Worm (Caenorhabditis elegans) whole organism, L2 larva: ENCODE data around the gene clc-8.
A peak's percentile ranks its signal among the peaks of the same experiment; 100 is the strongest.

ENCODE experiments used
- C34F6.9 ChIP-seq: fragments of 150-350 bp; optimal IDR thresholded peaks from 2 replicates; lab custom pipeline; 2014; ENCODE audit warnings: missing biosample characterization, missing genetic modification characterization
- F13H6.1 ChIP-seq: sonication (generic microtip); optimal IDR thresholded peaks from 2 replicates; lab custom pipeline; 2016; ENCODE audit warnings: missing genetic modification characterization, missing compliant biosample characterization
- R02D3.7 ChIP-seq: fragments of 150-350 bp; optimal IDR thresholded peaks from 2 replicates; lab custom pipeline; 2014; ENCODE audit warnings: missing biosample characterization, missing genetic modification characterization
- ZK546.5 ChIP-seq: sonication (generic microtip); optimal IDR thresholded peaks from 2 replicates; lab custom pipeline; 2017; ENCODE audit warnings: missing biosample characterization, missing genetic modification characterization
- alr-1 ChIP-seq: fragments of 150-350 bp; optimal IDR thresholded peaks from 2 replicates; lab custom pipeline; 2014; ENCODE audit warnings: missing biosample characterization, missing genetic modification characterization
- blmp-1 ChIP-seq: sonication (generic microtip); optimal IDR thresholded peaks from 2 replicates; lab custom pipeline; 2017; ENCODE audit warnings: missing genetic modification characterization, mild to moderate bottlenecking, missing compliant biosample characterization, antibody characterized with exemption, moderate library complexity; ENCODE audit not compliant: insufficient read depth
- ceh-16 ChIP-seq: fragments of 150-350 bp; optimal IDR thresholded peaks from 2 replicates; lab custom pipeline; 2014; ENCODE audit warnings: missing biosample characterization, missing genetic modification characterization
- crh-2 ChIP-seq: sonication (generic microtip); optimal IDR thresholded peaks from 2 replicates; lab custom pipeline; 2017; ENCODE audit warnings: missing biosample characterization, missing genetic modification characterization
- egl-27 ChIP-seq: sonication (generic microtip); optimal IDR thresholded peaks from 3 replicates; lab custom pipeline; 2017; ENCODE audit warnings: missing biosample characterization, missing genetic modification reagents, missing genetic modification characterization
- elt-1 ChIP-seq: fragments of 150-350 bp; optimal IDR thresholded peaks from 2 replicates; lab custom pipeline; 2014; ENCODE audit warnings: missing biosample characterization, missing genetic modification characterization
- elt-3 ChIP-seq: sonication (generic microtip); optimal IDR thresholded peaks from 2 replicates; lab custom pipeline; 2017; ENCODE audit warnings: missing biosample characterization, missing genetic modification characterization
- fos-1 ChIP-seq: fragments of 150-350 bp; optimal IDR thresholded peaks from 2 replicates; lab custom pipeline; 2014; ENCODE audit warnings: missing biosample characterization, missing genetic modification characterization
- gmeb-1 ChIP-seq: fragments of 150-350 bp; optimal IDR thresholded peaks from 2 replicates; lab custom pipeline; 2014; ENCODE audit warnings: missing biosample characterization, missing genetic modification characterization
- lin-11 ChIP-seq: fragments of 150-350 bp; sonication (generic microtip); optimal IDR thresholded peaks from 2 replicates; lab custom pipeline; 2014; ENCODE audit warnings: missing biosample characterization, missing genetic modification characterization, inconsistent platforms, mixed read lengths
- lin-13 ChIP-seq: fragments of 150-350 bp; optimal IDR thresholded peaks from 2 replicates; lab custom pipeline; 2014; ENCODE audit warnings: missing biosample characterization, missing genetic modification reagents, missing genetic modification characterization
- lin-39 ChIP-seq: fragments of 150-350 bp; optimal IDR thresholded peaks from 2 replicates; lab custom pipeline; 2014; ENCODE audit warnings: missing biosample characterization, missing genetic modification reagents, missing genetic modification characterization
- lsy-2 ChIP-seq, 2 experiments: fragments of 150-350 bp in 1 of 2; sonication (generic microtip) in 1 of 2; optimal IDR thresholded peaks; 2 replicates each; lab custom pipeline; 2014 to 2017; ENCODE audit warnings: missing biosample characterization in 2 of 2, missing genetic modification characterization in 2 of 2
- mab-5 ChIP-seq: fragments of 150-350 bp; optimal IDR thresholded peaks from 2 replicates; lab custom pipeline; 2014; ENCODE audit warnings: missing biosample characterization, missing genetic modification characterization
- mbf-1 ChIP-seq: sonication (generic microtip); optimal IDR thresholded peaks from 2 replicates; lab custom pipeline; 2017; ENCODE audit warnings: missing biosample characterization, missing genetic modification characterization
- mdl-1 ChIP-seq, 2 experiments: fragments of 150-350 bp in 1 of 2; sonication (generic microtip) in 1 of 2; optimal IDR thresholded peaks; 2 replicates each; lab custom pipeline; 2017; ENCODE audit warnings: missing biosample characterization in 2 of 2, missing genetic modification characterization in 2 of 2
- nhr-11 ChIP-seq: fragments of 150-350 bp; optimal IDR thresholded peaks from 2 replicates; lab custom pipeline; 2014; ENCODE audit warnings: missing biosample characterization, missing genetic modification characterization
- nhr-12 ChIP-seq: fragments of 150-350 bp; optimal IDR thresholded peaks from 2 replicates; lab custom pipeline; 2014; ENCODE audit warnings: missing biosample characterization, missing genetic modification characterization
- nhr-129 ChIP-seq: fragments of 150-350 bp; optimal IDR thresholded peaks from 2 replicates; lab custom pipeline; 2014; ENCODE audit warnings: missing biosample characterization, missing genetic modification characterization
- nhr-21 ChIP-seq: fragments of 150-350 bp; optimal IDR thresholded peaks from 2 replicates; lab custom pipeline; 2014; ENCODE audit warnings: missing biosample characterization, missing genetic modification characterization
- nhr-23 ChIP-seq: fragments of 150-350 bp; optimal IDR thresholded peaks from 2 replicates; lab custom pipeline; 2014; ENCODE audit warnings: missing biosample characterization, missing genetic modification reagents, missing genetic modification characterization
- nhr-25 ChIP-seq: fragments of 150-350 bp; sonication (generic microtip); optimal IDR thresholded peaks from 3 replicates; lab custom pipeline; 2014; ENCODE audit warnings: missing biosample characterization, missing genetic modification characterization
- nhr-6 ChIP-seq: fragments of 150-350 bp; optimal IDR thresholded peaks from 2 replicates; lab custom pipeline; 2014; ENCODE audit warnings: missing biosample characterization, missing genetic modification characterization
- nhr-77 ChIP-seq: fragments of 150-350 bp; optimal IDR thresholded peaks from 2 replicates; lab custom pipeline; 2014; ENCODE audit warnings: missing biosample characterization, missing genetic modification characterization
- peb-1 ChIP-seq: fragments of 150-350 bp; optimal IDR thresholded peaks from 2 replicates; lab custom pipeline; 2014; ENCODE audit warnings: missing biosample characterization, missing genetic modification characterization
- sma-3 ChIP-seq: sonication (generic microtip); optimal IDR thresholded peaks from 2 replicates; lab custom pipeline; 2016; ENCODE audit warnings: missing genetic modification reagents, missing genetic modification characterization, missing compliant biosample characterization
- sma-9 ChIP-seq, 2 experiments: fragments of 150-350 bp in 1 of 2; sonication (generic microtip) in 1 of 2; optimal IDR thresholded peaks; 2 replicates each; lab custom pipeline; 2014 to 2016; ENCODE audit warnings: missing genetic modification characterization in 2 of 2, mild to moderate bottlenecking in 1 of 2, missing biosample characterization in 1 of 2, missing compliant biosample characterization in 1 of 2, missing genetic modification reagents in 1 of 2, moderate library complexity in 1 of 2
- snpc-4 ChIP-seq: fragments of 150-350 bp; optimal IDR thresholded peaks from 2 replicates; lab custom pipeline; 2014; ENCODE audit warnings: missing biosample characterization, missing genetic modification characterization
- unc-39 ChIP-seq: fragments of 150-350 bp; optimal IDR thresholded peaks from 2 replicates; lab custom pipeline; 2014; ENCODE audit warnings: missing biosample characterization, missing genetic modification characterization
- unc-62 ChIP-seq: fragments of 150-350 bp; optimal IDR thresholded peaks from 2 replicates; lab custom pipeline; 2014; ENCODE audit warnings: missing biosample characterization, missing genetic modification reagents, missing genetic modification characterization
- ztf-1 ChIP-seq: fragments of 200-800 bp; sonication (Bioruptor generic); conservative IDR thresholded peaks from 2 replicates; pipeline ENCODE4 v1.3.6; 2022; ENCODE audit warnings: missing genetic modification characterization, missing compliant biosample characterization
- ztf-11 ChIP-seq: sonication (generic microtip); optimal IDR thresholded peaks from 2 replicates; lab custom pipeline; 2017; ENCODE audit warnings: missing biosample characterization, missing genetic modification characterization

clc-8 gene

ce11 chrIV:14444077-14444476 lies 50.1 kb downstream of the clc-8 start, which contains the start of gene tra-3:
TSS of gene tra-3 (minus strand) at chrIV:14444183.
- no peak for TF ChIP-seq nhr-21 (tag; lab: Kevin White, UChicago)
- no peak for TF ChIP-seq ztf-1 (GFP tag; lab: Robert Waterston, UW)
- TF ChIP-seq R02D3.7 (tag; lab: Kevin White, UChicago) = no peak
- TF ChIP-seq elt-3 (tag; lab: Kevin White, UChicago) = no peak
- TF ChIP-seq elt-1 (tag; lab: Kevin White, UChicago) = no peak

DNA sequence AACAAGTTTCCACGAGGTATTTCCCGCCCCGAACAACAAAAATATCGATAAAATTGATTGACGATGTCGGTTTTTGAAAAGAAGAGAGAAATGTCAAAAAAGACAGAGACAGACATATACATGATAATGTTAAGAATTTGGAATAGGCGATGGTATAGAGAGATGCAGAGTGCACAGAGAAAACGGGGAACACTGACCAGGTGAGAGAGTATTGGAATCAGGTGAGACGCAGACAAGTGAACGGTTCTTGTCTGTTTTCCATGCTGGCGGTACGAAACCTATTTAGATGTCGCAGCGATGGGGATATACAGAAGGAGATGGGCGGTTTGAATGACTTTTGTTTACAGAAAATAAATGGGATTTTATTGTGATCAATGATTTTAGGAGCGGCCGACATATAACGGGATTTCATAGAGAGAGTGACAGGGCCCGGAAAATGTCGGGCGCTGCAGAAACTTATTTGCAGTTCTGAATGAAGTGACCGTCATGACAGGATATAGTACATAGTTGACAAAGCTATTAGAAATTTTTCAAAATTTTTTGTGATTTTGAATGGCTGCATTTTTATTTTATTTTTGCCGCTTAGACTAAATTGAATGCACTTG lies 51.4 kb downstream of the clc-8 start:
- TF ChIP-seq nhr-129 (tag; lab: Kevin White, UChicago) = peak; percentile 69
- TF ChIP-seq nhr-6 = no peak
- peak; percentile 36 for TF ChIP-seq F13H6.1 (tag; lab: Kevin White, UChicago)
- no peak for TF ChIP-seq alr-1 (tag; lab: Kevin White, UChicago)
- peak; percentile 52 for TF ChIP-seq nhr-21 (tag; lab: Kevin White, UChicago)
- TF ChIP-seq mdl-1 (tag; optimal IDR thresholded peaks at IDR 0.05; lab: Kevin White, UChicago) = no peak
- TF ChIP-seq mbf-1 (tag; lab: Kevin White, UChicago) = no peak
- TF ChIP-seq sma-9 (GFP tag; optimal IDR thresholded peaks at IDR 0.05; lab: Kevin White, UChicago) = peak; percentile 59
- no peak for TF ChIP-seq sma-9 (tag; optimal IDR thresholded peaks at IDR 0.05; lab: Kevin White, UChicago)
- TF ChIP-seq ZK546.5 (tag; lab: Kevin White, UChicago) = no peak
- no peak for TF ChIP-seq lin-39 (tag; lab: Kevin White, UChicago)
- peak; percentile 89 for TF ChIP-seq snpc-4
- TF ChIP-seq nhr-77 (tag; lab: Kevin White, UChicago) = no peak
- no peak for TF ChIP-seq ceh-16
- no peak for TF ChIP-seq elt-1 (tag; lab: Kevin White, UChicago)
- TF ChIP-seq lin-13 (GFP tag; lab: Kevin White, UChicago) = peak; percentile 24
- TF ChIP-seq fos-1 = no peak
- no peak for TF ChIP-seq mab-5 (tag; lab: Kevin White, UChicago)
- no peak for TF ChIP-seq unc-39
- no peak for TF ChIP-seq nhr-23 (tag; lab: Kevin White, UChicago)
- TF ChIP-seq peb-1 (tag; lab: Kevin White, UChicago) = no peak
- no peak for TF ChIP-seq nhr-12 (tag; lab: Kevin White, UChicago)
- peak; percentile 24 for TF ChIP-seq gmeb-1 (tag; lab: Kevin White, UChicago)
- no peak for TF ChIP-seq ztf-11
- peak; percentile 38 for TF ChIP-seq nhr-25 (tag; lab: Kevin White, UChicago)
- no peak for TF ChIP-seq blmp-1 (tag; lab: Kevin White, UChicago)
- no peak for TF ChIP-seq nhr-11
- no peak for TF ChIP-seq C34F6.9 (tag; lab: Kevin White, UChicago)
- no peak for TF ChIP-seq egl-27 (tag; lab: Kevin White, UChicago)
- peak; percentile 41 for TF ChIP-seq sma-3 (GFP tag; lab: Kevin White, UChicago)
- TF ChIP-seq lin-11 (tag; lab: Kevin White, UChicago) = no peak
- TF ChIP-seq lsy-2 (tag; optimal IDR thresholded peaks at IDR 0.05; lab: Kevin White, UChicago) = no peak
- TF ChIP-seq unc-62 (GFP tag; lab: Kevin White, UChicago) = no peak
- peak; percentile 38 for TF ChIP-seq crh-2
